Fruit fly (Drosophila melanogaster) whole organism, adult: Measurements from ENCODE around the gene SLC22A.

ENCODE experiments used
- CG11617 ChIP-seq: fragments of 200-800 bp; sonication (Bioruptor generic); optimal IDR thresholded peaks from 2 replicates; lab custom pipeline; 2017; ENCODE audit warnings: mild to moderate bottlenecking, missing biosample characterization, missing genetic modification reagents, missing genetic modification characterization
- CG5204 ChIP-seq: fragments of 200-800 bp; sonication (Bioruptor generic); optimal IDR thresholded peaks from 2 replicates; lab custom pipeline; 2016; ENCODE audit warnings: missing biosample characterization, missing genetic modification characterization
- CG7045 ChIP-seq: fragments of 200-800 bp; sonication (Bioruptor generic); optimal IDR thresholded peaks from 2 replicates; lab custom pipeline; 2017; ENCODE audit warnings: missing biosample characterization, mild to moderate bottlenecking, missing genetic modification characterization
- Clk ChIP-seq: fragments of 200-800 bp; sonication (Bioruptor generic); optimal IDR thresholded peaks from 2 replicates; lab custom pipeline; 2017; ENCODE audit warnings: missing biosample characterization, missing genetic modification characterization
- Crg-1 ChIP-seq: fragments of 200-800 bp; sonication (Bioruptor generic); optimal IDR thresholded peaks from 2 replicates; lab custom pipeline; 2016; ENCODE audit warnings: missing biosample characterization, missing genetic modification characterization
- Hr96 ChIP-seq: fragments of 200-800 bp; sonication (Bioruptor generic); optimal IDR thresholded peaks from 2 replicates; lab custom pipeline; 2016; ENCODE audit warnings: missing biosample characterization, missing genetic modification characterization
- bab1 ChIP-seq: fragments of 200-800 bp; sonication (Bioruptor generic); optimal IDR thresholded peaks from 3 replicates; lab custom pipeline; 2019; ENCODE audit warnings: missing biosample characterization, mild to moderate bottlenecking, missing genetic modification characterization, moderate library complexity
- cic ChIP-seq: fragments of 200-800 bp; sonication (Bioruptor generic); optimal IDR thresholded peaks from 2 replicates; lab custom pipeline; 2017; ENCODE audit warnings: missing biosample characterization, mild to moderate bottlenecking, missing genetic modification characterization, moderate library complexity
- pad ChIP-seq: fragments of 200-800 bp; sonication (Bioruptor generic); optimal IDR thresholded peaks from 3 replicates; lab custom pipeline; 2017; ENCODE audit warnings: missing biosample characterization, missing genetic modification characterization, mild to moderate bottlenecking, moderate library complexity, missing genetic modification reagents

- TF ChIP-seq CG7045 (GFP tag; lab: Kevin White, UChicago) (no peak), cic (peak; percentile 23), Crg-1 (GFP tag; lab: Kevin White, UChicago) (no peak), CG5204 (no peak), pad (GFP tag; lab: Kevin White, UChicago) (no peak), Hr96 (no peak), bab1 (GFP tag; lab: Kevin White, UChicago) (no peak), Clk (GFP tag; lab: Kevin White, UChicago) (no peak), CG11617 (no peak)
Measured at dm6 chr3L:21886883-21887559, 47.5 kb upstream of the SLC22A start.
